Worm (Caenorhabditis elegans) whole organism, L3 larva: ENCODE data around the gene set-1.

Source experiments
- R02D3.7 ChIP-seq: fragments of 150-350 bp; optimal IDR thresholded peaks from 2 replicates; lab custom pipeline; 2014; ENCODE audit warnings: missing biosample characterization, missing genetic modification characterization
- aly-2 ChIP-seq: fragments of 150-350 bp; optimal IDR thresholded peaks from 2 replicates; lab custom pipeline; 2014; ENCODE audit warnings: missing biosample characterization, missing genetic modification characterization
- elt-1 ChIP-seq: fragments of 150-350 bp; optimal IDR thresholded peaks from 2 replicates; lab custom pipeline; 2014; ENCODE audit warnings: missing biosample characterization, missing genetic modification characterization
- lin-39 ChIP-seq: fragments of 150-350 bp; optimal IDR thresholded peaks from 2 replicates; lab custom pipeline; 2018; ENCODE audit warnings: missing biosample characterization, missing genetic modification reagents, missing genetic modification characterization
- nhr-76 ChIP-seq: fragments of 150-350 bp; sonication (generic microtip); optimal IDR thresholded peaks from 5 replicates; lab custom pipeline; 2014; ENCODE audit warnings: missing biosample characterization, missing genetic modification characterization
- skn-1 ChIP-seq: fragments of 150-350 bp; optimal IDR thresholded peaks from 2 replicates; lab custom pipeline; 2014; ENCODE audit warnings: missing biosample characterization, missing genetic modification characterization
- zag-1 ChIP-seq: fragments of 150-350 bp; optimal IDR thresholded peaks from 2 replicates; lab custom pipeline; 2014; ENCODE audit warnings: missing biosample characterization, missing genetic modification characterization

ce11 chrIII:6439854-6440253 is 12.3 kb downstream of the set-1 start:
- no peak for TF ChIP-seq nhr-76 (tag; lab: Kevin White, UChicago)
- TF ChIP-seq zag-1 (tag; lab: Kevin White, UChicago), result no peak
- no peak for TF ChIP-seq R02D3.7 (tag; lab: Kevin White, UChicago)
- no peak for TF ChIP-seq lin-39 (tag; lab: Kevin White, UChicago)
- TF ChIP-seq skn-1 (tag; lab: Kevin White, UChicago), result no peak
- no peak for TF ChIP-seq aly-2 (tag; lab: Kevin White, UChicago)
- TF ChIP-seq elt-1, result no peak
